Fruit fly (Drosophila melanogaster) whole organism, embryonic: ENCODE results near the gene Gld2.
A peak's percentile ranks its signal among the peaks of the same experiment; 100 is the strongest.

Source experiments
- Asciz ChIP-seq: fragments of 200-800 bp; sonication (Bioruptor generic); optimal IDR thresholded peaks from 2 replicates; lab custom pipeline; 2017; ENCODE audit warnings: missing biosample characterization, mild to moderate bottlenecking, missing genetic modification characterization, missing genetic modification reagents
- Atf3 ChIP-seq: fragments of 200-800 bp; sonication (Bioruptor generic); optimal IDR thresholded peaks from 3 replicates; lab custom pipeline; 2016; ENCODE audit warnings: missing biosample characterization, missing genetic modification characterization
- CG10979 ChIP-seq: fragments of 200-800 bp; sonication (Bioruptor generic); optimal IDR thresholded peaks from 2 replicates; lab custom pipeline; 2018; ENCODE audit warnings: missing biosample characterization, mild to moderate bottlenecking, missing genetic modification characterization, moderate library complexity
- CG11504 ChIP-seq: fragments of 200-800 bp; sonication (Bioruptor generic); optimal IDR thresholded peaks from 3 replicates; lab custom pipeline; 2019; ENCODE audit warnings: missing biosample characterization, mild to moderate bottlenecking, missing genetic modification characterization, moderate library complexity
- CG12155 ChIP-seq: fragments of 200-800 bp; sonication (Bioruptor generic); optimal IDR thresholded peaks from 3 replicates; lab custom pipeline; 2016; ENCODE audit warnings: missing biosample characterization, missing genetic modification characterization
- CG12391 ChIP-seq: fragments of 200-800 bp; sonication (Bioruptor generic); optimal IDR thresholded peaks from 3 replicates; lab custom pipeline; 2018; ENCODE audit warnings: missing biosample characterization, mild to moderate bottlenecking, missing genetic modification characterization, moderate library complexity
- CG13424 ChIP-seq: fragments of 200-800 bp; sonication (Bioruptor generic); optimal IDR thresholded peaks from 2 replicates; lab custom pipeline; 2019; ENCODE audit warnings: missing biosample characterization, mild to moderate bottlenecking, missing genetic modification characterization, moderate library complexity
- CG13775 ChIP-seq: fragments of 200-800 bp; sonication (Bioruptor generic); optimal IDR thresholded peaks from 3 replicates; lab custom pipeline; 2017; ENCODE audit warnings: missing biosample characterization, mild to moderate bottlenecking, missing genetic modification characterization
- CG15601 ChIP-seq: fragments of 200-800 bp; sonication (Bioruptor generic); optimal IDR thresholded peaks from 3 replicates; lab custom pipeline; 2019; ENCODE audit warnings: missing biosample characterization, mild to moderate bottlenecking, missing genetic modification characterization, moderate library complexity
- CG1603 ChIP-seq: fragments of 200-800 bp; sonication (Bioruptor generic); optimal IDR thresholded peaks from 2 replicates; lab custom pipeline; 2019; ENCODE audit warnings: missing biosample characterization, mild to moderate bottlenecking, missing genetic modification characterization, moderate library complexity
- CG17328 ChIP-seq: fragments of 200-800 bp; sonication (Bioruptor generic); IDR thresholded peaks from 2 replicates; pipeline ENCODE4 v1.3.6; 2022; ENCODE audit warnings: missing biosample characterization, missing genetic modification characterization
- CG17359 ChIP-seq: fragments of 200-800 bp; sonication (Bioruptor generic); optimal IDR thresholded peaks from 3 replicates; lab custom pipeline; 2018; ENCODE audit warnings: missing biosample characterization, mild to moderate bottlenecking, missing genetic modification characterization, moderate library complexity
- CG1832 ChIP-seq: fragments of 200-800 bp; sonication (Bioruptor generic); optimal IDR thresholded peaks from 2 replicates; lab custom pipeline; 2017; ENCODE audit warnings: missing biosample characterization, mild to moderate bottlenecking, missing genetic modification characterization, inconsistent platforms
- CG18476 ChIP-seq: fragments of 200-800 bp; sonication (Bioruptor generic); optimal IDR thresholded peaks from 2 replicates; lab custom pipeline; 2016; ENCODE audit warnings: missing biosample characterization, mild to moderate bottlenecking, missing genetic modification characterization
- CG2678 ChIP-seq: fragments of 200-800 bp; sonication (Bioruptor generic); optimal IDR thresholded peaks from 3 replicates; lab custom pipeline; 2019; ENCODE audit warnings: missing biosample characterization, mild to moderate bottlenecking, missing genetic modification characterization, moderate library complexity
- CG30020 ChIP-seq: fragments of 200-800 bp; optimal IDR thresholded peaks from 2 replicates; lab custom pipeline; 2019; ENCODE audit warnings: missing biosample characterization, mild to moderate bottlenecking, missing genetic modification characterization, moderate library complexity
- CG30431 ChIP-seq: fragments of 200-800 bp; sonication (Bioruptor generic); optimal IDR thresholded peaks from 2 replicates; lab custom pipeline; 2017; ENCODE audit warnings: missing biosample characterization, missing genetic modification characterization
- CG31224 ChIP-seq: fragments of 200-800 bp; sonication (Bioruptor generic); IDR thresholded peaks from 2 replicates; pipeline ENCODE4 v1.3.6; 2022; ENCODE audit warnings: missing biosample characterization, missing genetic modification characterization
- CG33557 ChIP-seq: fragments of 200-800 bp; sonication (Bioruptor generic); optimal IDR thresholded peaks from 2 replicates; lab custom pipeline; 2019; ENCODE audit warnings: missing biosample characterization, mild to moderate bottlenecking, missing genetic modification characterization, moderate library complexity
- CG4820 ChIP-seq: fragments of 200-800 bp; sonication (Bioruptor generic); optimal IDR thresholded peaks from 3 replicates; lab custom pipeline; 2016; ENCODE audit warnings: missing biosample characterization, missing genetic modification characterization
- CG6689 ChIP-seq: fragments of 200-800 bp; sonication (Bioruptor generic); IDR thresholded peaks from 2 replicates; pipeline ENCODE4 v1.3.6; 2022; ENCODE audit warnings: missing biosample characterization, missing genetic modification characterization
- Chrac-16 ChIP-seq: fragments of 200-800 bp; sonication (Bioruptor generic); optimal IDR thresholded peaks from 3 replicates; lab custom pipeline; 2016; ENCODE audit warnings: missing biosample characterization, missing genetic modification characterization
- D ChIP-seq, 2 experiments: fragments of 200-800 bp in 1 of 2; fragments of >200 bp in 1 of 2; sonication (Bioruptor generic) in 1 of 2; optimal IDR thresholded peaks; 2 replicates in 1 of 2; 3 replicates in 1 of 2; lab custom pipeline; 2017; ENCODE audit warnings: mild to moderate bottlenecking in 1 of 2, missing biosample characterization in 1 of 2, missing genetic modification characterization in 1 of 2, missing genetic modification reagents in 1 of 2
- Dfd ChIP-seq, 2 experiments: fragments of >200 bp; optimal IDR thresholded peaks; 2 replicates each; lab custom pipeline; 2017; ENCODE audit warnings: missing biosample characterization in 2 of 2, missing genetic modification characterization in 2 of 2
- Doc3 ChIP-seq: fragments of 200-800 bp; sonication (Bioruptor generic); IDR thresholded peaks from 3 replicates; pipeline ENCODE4 v1.3.6; 2022; ENCODE audit warnings: missing biosample characterization, missing genetic modification characterization; ENCODE audit not compliant: partially characterized antibody
- Gug ChIP-seq: fragments of 200-800 bp; sonication (Bioruptor generic); IDR thresholded peaks from 4 replicates; pipeline ENCODE4 v1.3.6; 2022; ENCODE audit warnings: missing biosample characterization, missing genetic modification characterization
- HHEX ChIP-seq: fragments of 200-800 bp; sonication (Bioruptor generic); optimal IDR thresholded peaks from 3 replicates; lab custom pipeline; 2017; ENCODE audit warnings: missing biosample characterization, mild to moderate bottlenecking, missing genetic modification characterization, missing genetic modification reagents
- HmgD ChIP-seq: fragments of 200-800 bp; sonication (Bioruptor generic); optimal IDR thresholded peaks from 3 replicates; lab custom pipeline; 2016; ENCODE audit warnings: missing biosample characterization, missing genetic modification characterization
- Max ChIP-seq: fragments of 200-800 bp; sonication (Bioruptor generic); optimal IDR thresholded peaks from 2 replicates; lab custom pipeline; 2016; ENCODE audit warnings: missing biosample characterization, mild to moderate bottlenecking, missing genetic modification characterization
- Optix ChIP-seq: fragments of 200-800 bp; sonication (Bioruptor generic); IDR thresholded peaks from 3 replicates; pipeline ENCODE4 v1.3.6; 2022; ENCODE audit warnings: missing biosample characterization, missing genetic modification characterization
- PHDP ChIP-seq: fragments of 200-800 bp; sonication (Bioruptor generic); optimal IDR thresholded peaks from 3 replicates; lab custom pipeline; 2018; ENCODE audit warnings: missing biosample characterization, mild to moderate bottlenecking, missing genetic modification characterization, moderate library complexity
- Sox100B ChIP-seq: fragments of 200-800 bp; sonication (Bioruptor generic); optimal IDR thresholded peaks from 3 replicates; lab custom pipeline; 2018; ENCODE audit warnings: missing biosample characterization, mild to moderate bottlenecking, missing genetic modification characterization
- az2 ChIP-seq: fragments of 200-800 bp; sonication (Bioruptor generic); optimal IDR thresholded peaks from 3 replicates; lab custom pipeline; 2016; ENCODE audit warnings: missing biosample characterization, missing genetic modification characterization
- cad ChIP-seq: fragments of >200 bp; optimal IDR thresholded peaks from 2 replicates; lab custom pipeline; 2017; ENCODE audit warnings: missing biosample characterization, missing genetic modification characterization
- chm ChIP-seq: fragments of 200-800 bp; sonication (Bioruptor generic); IDR thresholded peaks from 2 replicates; pipeline ENCODE4 v1.3.6; 2022; ENCODE audit warnings: missing biosample characterization, missing genetic modification characterization
- dmrt99B ChIP-seq: fragments of 200-800 bp; sonication (Bioruptor generic); optimal IDR thresholded peaks from 2 replicates; lab custom pipeline; 2018; ENCODE audit warnings: missing biosample characterization, mild to moderate bottlenecking, missing genetic modification characterization, moderate library complexity
- dpn ChIP-seq, 2 experiments: fragments of 200-800 bp; sonication (Bioruptor generic); optimal IDR thresholded peaks; 3 replicates each; lab custom pipeline; 2016; ENCODE audit warnings: missing biosample characterization in 2 of 2, missing genetic modification characterization in 2 of 2
- ems ChIP-seq: fragments of 200-800 bp; sonication (Bioruptor generic); optimal IDR thresholded peaks from 3 replicates; lab custom pipeline; 2016; ENCODE audit warnings: missing biosample characterization, missing genetic modification characterization
- ewg ChIP-seq: fragments of 200-800 bp; sonication (Bioruptor generic); optimal IDR thresholded peaks from 3 replicates; lab custom pipeline; 2017; ENCODE audit warnings: mild to moderate bottlenecking, missing biosample characterization, missing genetic modification reagents, missing genetic modification characterization
- fd96Cb ChIP-seq: fragments of 200-800 bp; sonication (Bioruptor generic); optimal IDR thresholded peaks from 2 replicates; lab custom pipeline; 2018; ENCODE audit warnings: missing biosample characterization, mild to moderate bottlenecking, missing genetic modification characterization, moderate library complexity
- gfzf ChIP-seq: fragments of 200-800 bp; sonication (Bioruptor generic); optimal IDR thresholded peaks from 2 replicates; lab custom pipeline; 2016; ENCODE audit warnings: missing biosample characterization, mild to moderate bottlenecking, missing genetic modification characterization, moderate library complexity
- inv ChIP-seq: fragments of 200-800 bp; sonication (Bioruptor generic); IDR thresholded peaks from 2 replicates; pipeline ENCODE4 v1.3.6; 2022; ENCODE audit warnings: missing biosample characterization, missing genetic modification characterization; ENCODE audit not compliant: partially characterized antibody
- lola ChIP-seq, 3 experiments: fragments of >200 bp in 2 of 3; fragments of 200-800 bp in 1 of 3; sonication (Bioruptor generic) in 1 of 3; optimal IDR thresholded peaks; 2 replicates each; lab custom pipeline; 2017 to 2019; ENCODE audit warnings: missing biosample characterization in 3 of 3, missing genetic modification characterization in 3 of 3, mild to moderate bottlenecking in 1 of 3, moderate library complexity in 1 of 3
- sisA ChIP-seq: fragments of 200-800 bp; sonication (Bioruptor generic); IDR thresholded peaks from 2 replicates; pipeline ENCODE4 v1.3.6; 2022; ENCODE audit warnings: missing biosample characterization, missing genetic modification characterization
- trem ChIP-seq: fragments of 200-800 bp; optimal IDR thresholded peaks from 3 replicates; lab custom pipeline; 2019; ENCODE audit warnings: missing biosample characterization, mild to moderate bottlenecking, missing genetic modification characterization, moderate library complexity
- unc-4 ChIP-seq: fragments of 200-800 bp; sonication (Bioruptor generic); IDR thresholded peaks from 2 replicates; pipeline ENCODE4 v1.3.6; 2022; ENCODE audit warnings: missing biosample characterization, missing genetic modification characterization; ENCODE audit not compliant: partially characterized antibody

Gene Gld2

dm6 chr3R:22260205-22260604 lies 48.6 kb downstream of the Gld2 start (continued):
- TF ChIP-seq CG2678 (tag; lab: Kevin White, UChicago) (peak; percentile 40), HHEX (GFP tag; lab: Kevin White, UChicago) (peak; percentile 19), CG10979 (peak; percentile 75), inv (no peak), dpn (GFP tag; optimal IDR thresholded peaks at IDR 0.05; lab: Kevin White, UChicago) (peak in 1 of 2 experiments; percentile 13), cad (GFP tag; lab: Kevin White, UChicago) (no peak), HmgD (GFP tag; lab: Kevin White, UChicago) (no peak), Asciz (GFP tag; lab: Kevin White, UChicago) (peak; percentile 14), CG15601 (tag; lab: Kevin White, UChicago) (peak; percentile 23), CG31224 (GFP tag; lab: Robert Waterston, UW) (no peak), CG13775 (GFP tag; lab: Kevin White, UChicago) (peak; percentile 39), CG1832 (GFP tag; lab: Kevin White, UChicago) (no peak), PHDP (tag; lab: Kevin White, UChicago) (peak; percentile 35), Dfd (GFP tag; optimal IDR thresholded peaks at IDR 0.05; lab: Kevin White, UChicago) (no peak), CG12155 (GFP tag; lab: Kevin White, UChicago) (peak; percentile 8), Max (peak; percentile 4), fd96Cb (tag; lab: Kevin White, UChicago) (peak; percentile 55), CG1603 (tag; lab: Kevin White, UChicago) (peak; percentile 67), CG17328 (peak; percentile 82), CG11504 (peak; percentile 41), CG12391 (tag; lab: Kevin White, UChicago) (peak; percentile 62), Gug (GFP tag; lab: Robert Waterston, UW) (no peak), CG30431 (GFP tag; lab: Kevin White, UChicago) (peak; percentile 42), Doc3 (GFP tag; lab: Robert Waterston, UW) (no peak), CG6689 (GFP tag; lab: Robert Waterston, UW) (peak; percentile 55), sisA (GFP tag; lab: Robert Waterston, UW) (peak; percentile 49; the same call in 1 of the 2 replicates), az2 (peak; percentile 33), Sox100B (peak; percentile 5), CG18476 (GFP tag; lab: Kevin White, UChicago) (peak; percentile 4), CG17359 (tag; lab: Kevin White, UChicago) (peak; percentile 41), D (optimal IDR thresholded peaks at IDR 0.05; lab: Kevin White, UChicago) (no peak), D (GFP tag; optimal IDR thresholded peaks at IDR 0.05; lab: Kevin White, UChicago) (peak; percentile 62), Chrac-16 (GFP tag; lab: Kevin White, UChicago) (peak; percentile 24), lola (GFP tag; optimal IDR thresholded peaks at IDR 0.05; lab: Kevin White, UChicago) (peak in 1 of 3 experiments; percentile 67), CG30020 (tag; lab: Kevin White, UChicago) (no peak), ems (GFP tag; lab: Kevin White, UChicago) (peak; percentile 1), trem (tag; lab: Kevin White, UChicago) (peak; percentile 11), Atf3 (GFP tag; lab: Kevin White, UChicago) (no peak), dmrt99B (tag; lab: Kevin White, UChicago) (peak; percentile 39), unc-4 (GFP tag; lab: Robert Waterston, UW) (no peak), CG33557 (GFP tag; lab: Kevin White, UChicago) (peak; percentile 1), Optix (GFP tag; lab: Robert Waterston, UW) (peak; percentile 55; the same call in 1 of the 3 replicates), gfzf (GFP tag; lab: Kevin White, UChicago) (no peak), CG13424 (tag; lab: Kevin White, UChicago) (peak; percentile 22), CG4820 (peak; percentile 39), chm (GFP tag; lab: Robert Waterston, UW) (peak; percentile 67; the same call in 1 of the 2 replicates), ewg (peak; percentile 14)
